Worm (Caenorhabditis elegans): Measurements from ENCODE around the gene F59A6.13.

- TF ChIP-seq C16A3.4 (tag; optimal IDR thresholded peaks at IDR 0.05) (no peak), mep-1 (tag; optimal IDR thresholded peaks at IDR 0.05) (peak; percentile 29), lin-35 (GFP tag; optimal IDR thresholded peaks at IDR 0.05) (peak in 1 of 2 experiments; percentile 55), ceh-82 (tag; optimal IDR thresholded peaks at IDR 0.05) (no peak), Y116A8C.19 (tag; optimal IDR thresholded peaks at IDR 0.05; ENCODE audit: borderline replicate concordance) (no peak), egl-27 (tag; optimal IDR thresholded peaks at IDR 0.05) (no peak), unc-62 (GFP tag; optimal IDR thresholded peaks at IDR 0.05) (no peak), fos-1 (tag; optimal IDR thresholded peaks at IDR 0.05) (no peak), jun-1 (tag; optimal IDR thresholded peaks at IDR 0.05) (no peak)
These were observed 17.3 kb downstream of the F59A6.13 start, which contains the start of gene golg-2 for ce11 chrII:5039912-5040311.
